Fruit fly (Drosophila melanogaster) whole organism, adult: ENCODE measurements around the gene CG16782.

Experiments used
- CG11617 ChIP-seq: fragments of 200-800 bp; sonication (Bioruptor generic); optimal IDR thresholded peaks from 2 replicates; lab custom pipeline; 2017; ENCODE audit warnings: mild to moderate bottlenecking, missing biosample characterization, missing genetic modification reagents, missing genetic modification characterization
- CG12768 ChIP-seq: fragments of 200-800 bp; sonication (Bioruptor generic); optimal IDR thresholded peaks from 2 replicates; lab custom pipeline; 2017; ENCODE audit warnings: missing biosample characterization, missing genetic modification characterization, mild to moderate bottlenecking, moderate library complexity, missing genetic modification reagents
- CG14711 ChIP-seq: fragments of 200-800 bp; sonication (Bioruptor generic); optimal IDR thresholded peaks from 2 replicates; lab custom pipeline; 2018; ENCODE audit warnings: missing biosample characterization, mild to moderate bottlenecking, missing genetic modification characterization, moderate library complexity
- CG1620 ChIP-seq: fragments of 200-800 bp; sonication (Bioruptor generic); optimal IDR thresholded peaks from 2 replicates; lab custom pipeline; 2016; ENCODE audit warnings: missing biosample characterization, missing genetic modification characterization
- CG33017 ChIP-seq: fragments of 200-800 bp; sonication (Bioruptor generic); optimal IDR thresholded peaks from 2 replicates; lab custom pipeline; 2018; ENCODE audit warnings: missing biosample characterization, mild to moderate bottlenecking, missing genetic modification characterization, moderate library complexity
- CG5204 ChIP-seq: fragments of 200-800 bp; sonication (Bioruptor generic); optimal IDR thresholded peaks from 2 replicates; lab custom pipeline; 2016; ENCODE audit warnings: missing biosample characterization, missing genetic modification characterization
- CG7045 ChIP-seq: fragments of 200-800 bp; sonication (Bioruptor generic); optimal IDR thresholded peaks from 2 replicates; lab custom pipeline; 2017; ENCODE audit warnings: missing biosample characterization, mild to moderate bottlenecking, missing genetic modification characterization
- CG7101 ChIP-seq: fragments of 200-800 bp; sonication (Bioruptor generic); optimal IDR thresholded peaks from 2 replicates; lab custom pipeline; 2018; ENCODE audit warnings: missing biosample characterization, mild to moderate bottlenecking, missing genetic modification characterization, moderate library complexity
- Clk ChIP-seq: fragments of 200-800 bp; sonication (Bioruptor generic); optimal IDR thresholded peaks from 2 replicates; lab custom pipeline; 2017; ENCODE audit warnings: missing biosample characterization, missing genetic modification characterization
- Crg-1 ChIP-seq: fragments of 200-800 bp; sonication (Bioruptor generic); optimal IDR thresholded peaks from 2 replicates; lab custom pipeline; 2016; ENCODE audit warnings: missing biosample characterization, missing genetic modification characterization
- Hr96 ChIP-seq: fragments of 200-800 bp; sonication (Bioruptor generic); optimal IDR thresholded peaks from 2 replicates; lab custom pipeline; 2016; ENCODE audit warnings: missing biosample characterization, missing genetic modification characterization
- Mnt ChIP-seq: fragments of 200-800 bp; sonication (Bioruptor generic); optimal IDR thresholded peaks from 2 replicates; lab custom pipeline; 2016; ENCODE audit warnings: missing biosample characterization, mild to moderate bottlenecking, missing genetic modification characterization
- bab1 ChIP-seq: fragments of 200-800 bp; sonication (Bioruptor generic); optimal IDR thresholded peaks from 3 replicates; lab custom pipeline; 2019; ENCODE audit warnings: missing biosample characterization, mild to moderate bottlenecking, missing genetic modification characterization, moderate library complexity
- cic ChIP-seq: fragments of 200-800 bp; sonication (Bioruptor generic); optimal IDR thresholded peaks from 2 replicates; lab custom pipeline; 2017; ENCODE audit warnings: missing biosample characterization, mild to moderate bottlenecking, missing genetic modification characterization, moderate library complexity
- cnc ChIP-seq, 2 experiments: fragments of >200 bp; optimal IDR thresholded peaks; 2 replicates each; lab custom pipeline; 2017
- kay ChIP-seq: fragments of 200-800 bp; sonication (Bioruptor generic); peaks from one replicate; lab custom pipeline; 2016; ENCODE audit warnings: missing biosample characterization, missing genetic modification characterization, borderline replicate concordance
- ovo ChIP-seq: fragments of 200-800 bp; sonication (Bioruptor generic); optimal IDR thresholded peaks from 2 replicates; lab custom pipeline; 2016; ENCODE audit warnings: missing biosample characterization, missing genetic modification characterization
- pad ChIP-seq: fragments of 200-800 bp; sonication (Bioruptor generic); optimal IDR thresholded peaks from 3 replicates; lab custom pipeline; 2017; ENCODE audit warnings: missing biosample characterization, missing genetic modification characterization, mild to moderate bottlenecking, moderate library complexity, missing genetic modification reagents
- tj ChIP-seq: fragments of 200-800 bp; sonication (Bioruptor generic); optimal IDR thresholded peaks from 3 replicates; lab custom pipeline; 2017; ENCODE audit warnings: missing biosample characterization, mild to moderate bottlenecking, missing genetic modification characterization, moderate library complexity
- toe ChIP-seq: fragments of 200-800 bp; sonication (Bioruptor generic); optimal IDR thresholded peaks from 2 replicates; lab custom pipeline; 2016; ENCODE audit warnings: missing biosample characterization, missing genetic modification characterization

The CG16782 gene

dm6 chrX:3473636-3474035, 13.6 kb upstream of the CG16782 start:
- TF ChIP-seq Clk (GFP tag; lab: Kevin White, UChicago) (no peak), bab1 (peak; percentile 4), CG5204 (GFP tag; lab: Kevin White, UChicago) (no peak), Crg-1 (GFP tag; lab: Kevin White, UChicago) (no peak), CG33017 (tag; lab: Kevin White, UChicago) (no peak), tj (GFP tag; lab: Kevin White, UChicago) (peak; percentile 20), cic (no peak)

- no peak for TF ChIP-seq Clk (GFP tag; lab: Kevin White, UChicago)
- no peak for TF ChIP-seq kay (GFP tag; lab: Kevin White, UChicago)
- TF ChIP-seq CG11617: no peak
- no peak for TF ChIP-seq CG7101
- no peak for TF ChIP-seq CG1620 (GFP tag; lab: Kevin White, UChicago)
- no peak for TF ChIP-seq cic
- no peak for TF ChIP-seq CG33017 (tag; lab: Kevin White, UChicago)
- peak; percentile 74 for TF ChIP-seq tj (GFP tag; lab: Kevin White, UChicago)
- no peak for TF ChIP-seq cnc (optimal IDR thresholded peaks at IDR 0.05; lab: Kevin White, UChicago)
- no peak for TF ChIP-seq toe
- no peak for TF ChIP-seq Crg-1 (GFP tag; lab: Kevin White, UChicago)
- peak; percentile 67 for TF ChIP-seq pad
- TF ChIP-seq CG12768 (GFP tag; lab: Kevin White, UChicago): no peak
- no peak for TF ChIP-seq bab1
- TF ChIP-seq CG5204 (GFP tag; lab: Kevin White, UChicago): no peak
- TF ChIP-seq Mnt: no peak
- no peak for TF ChIP-seq CG7045 (GFP tag; lab: Kevin White, UChicago)
- no peak for TF ChIP-seq CG14711 (tag; lab: Kevin White, UChicago)
These were observed 10.5 kb upstream of the CG16782 start for dm6 chrX:3470467-3471079.

- no peak for TF ChIP-seq ovo (GFP tag; lab: Kevin White, UChicago)
These were observed 5.5 kb upstream of the CG16782 start for dm6 chrX:3465551-3465950.

- TF ChIP-seq Clk (GFP tag; lab: Kevin White, UChicago) (no peak), cnc (optimal IDR thresholded peaks at IDR 0.05; lab: Kevin White, UChicago) (no peak), CG7101 (no peak), kay (GFP tag; lab: Kevin White, UChicago) (no peak), Hr96 (GFP tag; lab: Kevin White, UChicago) (no peak), CG12768 (GFP tag; lab: Kevin White, UChicago) (no peak), bab1 (no peak), cic (no peak), ovo (GFP tag; lab: Kevin White, UChicago) (no peak), CG7045 (GFP tag; lab: Kevin White, UChicago) (no peak), CG11617 (no peak), CG33017 (tag; lab: Kevin White, UChicago) (no peak), tj (GFP tag; lab: Kevin White, UChicago) (no peak)
These were observed 3.9 kb upstream of the CG16782 start, which contains the start of gene CG16781 for dm6 chrX:3463944-3464343. Gene CG16781 (minus strand): TSS chrX:3464044.

dm6 chrX:3458491-3458890, 1.5 kb downstream of the CG16782 start:
- TF ChIP-seq CG33017 (tag; lab: Kevin White, UChicago): no peak
- no peak for TF ChIP-seq Hr96 (GFP tag; lab: Kevin White, UChicago)
- TF ChIP-seq cic: no peak
- no peak for TF ChIP-seq CG5204 (GFP tag; lab: Kevin White, UChicago)
- no peak for TF ChIP-seq CG7101
- no peak for TF ChIP-seq Mnt
- TF ChIP-seq ovo (GFP tag; lab: Kevin White, UChicago): no peak

- TF ChIP-seq CG11617 (no peak), cic (no peak), ovo (GFP tag; lab: Kevin White, UChicago) (no peak), CG14711 (tag; lab: Kevin White, UChicago) (no peak), CG12768 (GFP tag; lab: Kevin White, UChicago) (no peak), Clk (GFP tag; lab: Kevin White, UChicago) (no peak), CG7045 (GFP tag; lab: Kevin White, UChicago) (no peak), bab1 (no peak), Crg-1 (GFP tag; lab: Kevin White, UChicago) (no peak), toe (no peak), Mnt (no peak), CG7101 (no peak), Hr96 (GFP tag; lab: Kevin White, UChicago) (no peak), CG33017 (tag; lab: Kevin White, UChicago) (no peak), CG1620 (GFP tag; lab: Kevin White, UChicago) (no peak), kay (GFP tag; lab: Kevin White, UChicago) (no peak), cnc (optimal IDR thresholded peaks at IDR 0.05; lab: Kevin White, UChicago) (no peak), CG5204 (GFP tag; lab: Kevin White, UChicago) (no peak), pad (no peak)
These were observed 2.5 kb downstream of the CG16782 start for dm6 chrX:3457518-3457917.

dm6 chrX:3455431-3456001, 4.5 kb downstream of the CG16782 start:
- TF ChIP-seq Mnt (no peak), tj (GFP tag; lab: Kevin White, UChicago) (no peak), CG7101 (no peak)
